Worm (Caenorhabditis elegans): ENCODE measurements around the gene adr-2.

The adr-2 gene

ce11 chrIII:7232782-7233181 lies at the start of gene adr-2:
Gene adr-2, minus strand, starts transcription at chrIII:7232882.
- TF ChIP-seq ztf-18 (tag; optimal IDR thresholded peaks at IDR 0.05) (peak; percentile 10), Y53G8AR.9 (GFP tag; conservative IDR thresholded peaks at IDR 0.05) (no peak)

- TF ChIP-seq K11D2.4 (GFP tag; IDR thresholded peaks at IDR 0.05) = no peak
- no peak for TF ChIP-seq snpc-4 (GFP tag; optimal IDR thresholded peaks at IDR 0.05)
- peak in 1 of 4 experiments; percentile 55 for TF ChIP-seq snpc-4 (tag; optimal IDR thresholded peaks at IDR 0.05)
- peak; percentile 66; the same call in 1 of the 2 replicates for TF ChIP-seq attf-3 (GFP tag; conservative IDR thresholded peaks at IDR 0.05)
- no peak for TF ChIP-seq tbp1 (GFP tag; optimal IDR thresholded peaks at IDR 0.05)
- TF ChIP-seq madf-10 (tag; optimal IDR thresholded peaks at IDR 0.05) = no peak
Observed at ce11 chrIII:7281179-7281578, 48.5 kb upstream of the adr-2 start, which contains the start of gene B0361.3. Gene B0361.3, plus strand, starts transcription at chrIII:7281462.

- no peak for TF ChIP-seq nhr-179 (tag; optimal IDR thresholded peaks at IDR 0.05)
- no peak for TF ChIP-seq B0035.1 (tag; optimal IDR thresholded peaks at IDR 0.05)
- TF ChIP-seq attf-6 (GFP tag; IDR thresholded peaks at IDR 0.05) = no peak
- peak; percentile 23 for TF ChIP-seq ets-4 (GFP tag; optimal IDR thresholded peaks at IDR 0.05)
- peak in 1 of 3 experiments; percentile 67 for TF ChIP-seq lin-35 (GFP tag; optimal IDR thresholded peaks at IDR 0.05)
- TF ChIP-seq ceh-40 (GFP tag; IDR thresholded peaks at IDR 0.05) = no peak
- no peak for TF ChIP-seq efl-1 (GFP tag; optimal IDR thresholded peaks at IDR 0.05)
- no peak for TF ChIP-seq let-526 (GFP tag; IDR thresholded peaks at IDR 0.05)
- peak; percentile 58; the same call in 1 of the 2 replicates for TF ChIP-seq pbrm-1 (GFP tag; IDR thresholded peaks at IDR 0.05)
- TF ChIP-seq lag-1 (GFP tag; IDR thresholded peaks at IDR 0.05) = no peak
- no peak for TF ChIP-seq fkh-3 (tag; optimal IDR thresholded peaks at IDR 0.05)
- no peak for TF ChIP-seq aptf-2 (GFP tag; conservative IDR thresholded peaks at IDR 0.05)
- peak; percentile 52 for TF ChIP-seq nhr-80 (tag; optimal IDR thresholded peaks at IDR 0.05)
- peak; percentile 41 for TF ChIP-seq F23B12.7 (tag; optimal IDR thresholded peaks at IDR 0.05; ENCODE audit: insufficient read depth)
- TF ChIP-seq aptf-3 (GFP tag; IDR thresholded peaks at IDR 0.05) = no peak
- TF ChIP-seq ceh-79 (tag; optimal IDR thresholded peaks at IDR 0.05) = peak; percentile 67
- TF ChIP-seq madf-6 (GFP tag; IDR thresholded peaks at IDR 0.05) = no peak
- no peak for TF ChIP-seq F10E7.11 (tag; optimal IDR thresholded peaks at IDR 0.05)
- TF ChIP-seq dpl-1 (GFP tag; optimal IDR thresholded peaks at IDR 0.05) = peak; percentile 18
- TF ChIP-seq snpc-4 (GFP tag; optimal IDR thresholded peaks at IDR 0.05) = peak; percentile 97
- TF ChIP-seq snpc-4 (tag; optimal IDR thresholded peaks at IDR 0.05) = peak; percentile 99 to 100 (median 100)
- TF ChIP-seq F39B2.1 (GFP tag; IDR thresholded peaks at IDR 0.05) = no peak
- peak; percentile 79 for TF ChIP-seq ZK185.1 (tag; optimal IDR thresholded peaks at IDR 0.05; ENCODE audit: poor library complexity, severe bottlenecking)
- peak; percentile 58 for TF ChIP-seq attf-5 (GFP tag; optimal IDR thresholded peaks at IDR 0.05)
- no peak for TF ChIP-seq ztf-22 (GFP tag; optimal IDR thresholded peaks at IDR 0.05)
- TF ChIP-seq F22D6.2 (tag; optimal IDR thresholded peaks at IDR 0.05) = peak; percentile 41
- TF ChIP-seq bed-1 (GFP tag; IDR thresholded peaks at IDR 0.05) = no peak
- peak; percentile 62 for TF ChIP-seq madf-10 (tag; optimal IDR thresholded peaks at IDR 0.05)
- no peak for TF ChIP-seq bed-2 (GFP tag; IDR thresholded peaks at IDR 0.05)
- TF ChIP-seq unc-62 (GFP tag; optimal IDR thresholded peaks at IDR 0.05) = no peak
- peak; percentile 94 for TF ChIP-seq nfyb-1 (GFP tag; IDR thresholded peaks at IDR 0.05)
- no peak for TF ChIP-seq madf-8 (GFP tag; conservative IDR thresholded peaks at IDR 0.05)
- TF ChIP-seq lin-54 (GFP tag; optimal IDR thresholded peaks at IDR 0.05) = peak; percentile 76
- 0 out of 2 replicates have a peak, but pooled peaks have one; percentile 47 for TF ChIP-seq nhr-120 (GFP tag; IDR thresholded peaks at IDR 0.05)
- peak; percentile 38; the same call in 1 of the 2 replicates for TF ChIP-seq rcor-1 (GFP tag; IDR thresholded peaks at IDR 0.05)
- no peak for TF ChIP-seq sdz-38 (tag; optimal IDR thresholded peaks at IDR 0.05)
- TF ChIP-seq xnd-1 (tag; optimal IDR thresholded peaks at IDR 0.05) = no peak
- no peak for TF ChIP-seq him-1 (tag; optimal IDR thresholded peaks at IDR 0.05)
- no peak for TF ChIP-seq F57A8.1 (GFP tag; optimal IDR thresholded peaks at IDR 0.05)
- TF ChIP-seq ztf-25 (GFP tag; IDR thresholded peaks at IDR 0.05) = no peak
- no peak for TF ChIP-seq Y53F4B.3 (GFP tag; IDR thresholded peaks at IDR 0.05)
Observed at ce11 chrIII:7278491-7278890, 45.8 kb upstream of the adr-2 start.

Measured in whole organism, young adult.